Fruit fly (Drosophila melanogaster): ENCODE measurements around the gene CG6244.

The CG6244 gene

DNA sequence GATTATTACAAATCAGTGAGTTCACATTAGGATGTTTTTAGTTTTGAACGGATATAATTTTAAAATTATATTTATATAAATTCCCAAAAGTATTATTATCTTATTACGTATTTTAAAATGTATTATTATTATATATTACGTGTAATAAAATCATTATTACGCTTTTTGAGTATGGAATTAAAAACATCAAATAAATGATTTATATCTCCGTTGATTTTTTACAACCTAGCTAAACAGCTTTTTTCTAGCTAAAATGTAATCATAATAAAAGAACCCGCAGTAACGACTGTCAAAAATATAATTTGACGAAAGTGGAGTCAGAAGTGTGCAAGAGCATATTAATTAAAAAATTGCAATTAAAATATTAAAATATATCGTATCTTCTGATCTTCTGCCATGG is at the start of gene CG6244:
Gene CG6244, plus strand, starts transcription at position 301 of the 400 bp plus-strand sequence.
- TF ChIP-seq Hr96 (GFP tag; optimal IDR thresholded peaks at IDR 0.05) (no peak), Clk (GFP tag; optimal IDR thresholded peaks at IDR 0.05) (no peak), toe (GFP tag; optimal IDR thresholded peaks at IDR 0.05) (no peak), CG1620 (GFP tag; optimal IDR thresholded peaks at IDR 0.05) (no peak)

DNA sequence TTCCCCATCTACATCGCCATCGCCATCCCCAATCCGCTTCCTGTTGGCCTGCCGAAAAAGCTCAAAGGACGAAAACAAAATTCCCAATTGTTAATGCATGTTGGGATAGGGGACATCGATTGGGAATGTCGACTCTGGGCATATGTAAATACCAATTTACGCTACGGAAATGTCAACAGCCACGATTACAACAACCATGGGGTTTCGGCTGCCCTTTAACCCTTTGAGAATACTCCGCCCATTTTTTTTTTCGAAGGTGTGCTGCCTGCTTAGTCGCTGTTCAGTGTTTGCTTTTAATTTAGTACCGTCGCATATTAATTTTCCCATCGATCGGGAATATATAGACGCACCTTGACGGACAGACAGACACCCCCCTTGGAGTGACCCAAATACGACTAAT is 49.5 kb upstream of the CG6244 start:
- TF ChIP-seq pad (GFP tag; optimal IDR thresholded peaks at IDR 0.05) (no peak), toe (GFP tag; optimal IDR thresholded peaks at IDR 0.05) (no peak), Clk (GFP tag; optimal IDR thresholded peaks at IDR 0.05) (no peak), Hr96 (GFP tag; optimal IDR thresholded peaks at IDR 0.05) (no peak), CG33017 (tag; optimal IDR thresholded peaks at IDR 0.05) (no peak), cnc (optimal IDR thresholded peaks at IDR 0.05) (no peak), tj (GFP tag; optimal IDR thresholded peaks at IDR 0.05) (no peak)

DNA sequence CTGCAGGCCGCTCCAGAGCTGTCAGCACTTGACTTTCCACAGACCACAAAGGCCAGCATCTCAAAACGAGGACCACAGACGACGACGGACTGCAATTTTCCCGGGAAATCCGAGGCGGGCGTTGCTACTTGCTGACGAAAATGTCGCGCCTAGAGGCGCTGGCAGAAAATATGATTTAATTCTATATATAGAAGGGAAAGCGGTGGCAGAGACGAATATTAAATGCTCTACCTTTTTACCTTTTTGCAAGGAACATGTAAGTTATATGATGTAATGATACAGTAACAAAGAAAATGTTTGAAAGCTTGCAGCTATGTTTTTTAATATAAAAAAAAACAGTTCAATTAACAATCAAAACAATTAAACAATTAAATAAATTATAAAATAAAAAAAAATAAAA is 47.7 kb upstream of the CG6244 start:
- TF ChIP-seq Mnt (GFP tag; optimal IDR thresholded peaks at IDR 0.05), result no peak
- no peak for TF ChIP-seq pad (GFP tag; optimal IDR thresholded peaks at IDR 0.05)
- no peak for TF ChIP-seq cic (GFP tag; optimal IDR thresholded peaks at IDR 0.05)
- no peak for TF ChIP-seq Crg-1 (GFP tag; optimal IDR thresholded peaks at IDR 0.05)
- no peak for TF ChIP-seq Clk (GFP tag; optimal IDR thresholded peaks at IDR 0.05)
- no peak for TF ChIP-seq CG7101 (tag; optimal IDR thresholded peaks at IDR 0.05)
- no peak for TF ChIP-seq CG33017 (tag; optimal IDR thresholded peaks at IDR 0.05)
- TF ChIP-seq CG11617 (GFP tag; optimal IDR thresholded peaks at IDR 0.05), result no peak
- no peak for TF ChIP-seq CG7045 (GFP tag; optimal IDR thresholded peaks at IDR 0.05)
- TF ChIP-seq Hr96 (GFP tag; optimal IDR thresholded peaks at IDR 0.05), result no peak

DNA sequence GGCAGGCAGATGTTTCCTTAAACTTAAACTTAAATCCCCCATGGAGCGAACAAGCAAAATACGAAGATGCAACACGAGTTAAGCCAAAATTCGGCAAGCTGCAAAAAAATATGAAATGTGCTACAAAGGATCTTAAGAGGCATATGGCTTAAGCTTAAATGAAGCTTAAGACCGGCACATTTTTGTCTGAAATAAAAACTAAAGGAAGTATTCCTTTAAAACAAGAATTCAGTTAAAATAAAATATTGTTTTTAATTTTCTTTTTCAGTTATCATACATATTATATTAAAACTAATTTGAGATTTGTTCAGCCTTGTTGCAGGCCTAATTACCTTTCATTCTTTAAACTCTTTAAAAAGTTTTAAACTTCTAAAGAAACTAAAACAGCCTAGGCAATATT is 46.2 kb upstream of the CG6244 start:
- no peak for TF ChIP-seq tj (GFP tag; optimal IDR thresholded peaks at IDR 0.05)
- TF ChIP-seq cnc (optimal IDR thresholded peaks at IDR 0.05), result no peak
- TF ChIP-seq toe (GFP tag; optimal IDR thresholded peaks at IDR 0.05), result no peak
- TF ChIP-seq CG14711 (tag; optimal IDR thresholded peaks at IDR 0.05), result no peak
- TF ChIP-seq Mnt (GFP tag; optimal IDR thresholded peaks at IDR 0.05), result no peak
- TF ChIP-seq bab1 (GFP tag; optimal IDR thresholded peaks at IDR 0.05), result no peak
- TF ChIP-seq Hr96 (GFP tag; optimal IDR thresholded peaks at IDR 0.05), result no peak
- TF ChIP-seq CG1620 (GFP tag; optimal IDR thresholded peaks at IDR 0.05), result no peak
- TF ChIP-seq pad (GFP tag; optimal IDR thresholded peaks at IDR 0.05), result no peak

DNA sequence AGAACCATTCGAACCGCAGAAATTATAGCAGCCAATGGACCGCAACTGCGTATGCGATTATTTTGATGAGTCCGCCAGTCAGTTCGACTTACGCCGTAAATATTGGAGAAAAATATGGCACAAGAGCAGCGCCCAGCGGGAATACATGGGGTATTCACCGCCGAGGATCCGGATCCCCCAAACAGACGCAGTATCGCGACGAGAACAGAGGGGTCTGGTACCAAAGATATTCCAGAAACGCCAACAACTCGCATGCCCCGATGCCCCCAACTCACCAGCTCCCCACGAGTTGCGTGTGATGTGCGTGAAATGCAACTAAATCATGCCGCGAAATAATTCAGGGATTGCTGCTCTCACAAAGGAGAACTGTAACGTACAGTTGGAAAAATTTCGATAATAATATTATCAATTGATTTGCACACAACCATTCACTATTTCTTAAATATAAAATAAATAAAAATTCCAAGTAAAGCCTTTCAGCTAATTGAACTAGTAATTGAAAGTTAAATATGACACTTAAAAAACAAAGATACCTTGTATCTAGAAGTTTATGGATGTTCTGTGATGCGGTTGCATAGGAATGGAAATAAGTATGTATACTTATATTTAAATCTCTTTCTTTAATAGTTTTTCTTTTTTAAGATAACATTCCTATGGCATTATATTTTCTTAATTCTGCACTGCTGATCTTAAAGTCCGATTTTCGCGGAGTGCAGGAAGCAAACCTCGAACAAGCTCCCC is 45.5 kb upstream of the CG6244 start:
- no peak for TF ChIP-seq CG12768 (GFP tag; optimal IDR thresholded peaks at IDR 0.05)
- TF ChIP-seq toe (GFP tag; optimal IDR thresholded peaks at IDR 0.05), result no peak
- TF ChIP-seq Clk (GFP tag; optimal IDR thresholded peaks at IDR 0.05), result no peak

DNA sequence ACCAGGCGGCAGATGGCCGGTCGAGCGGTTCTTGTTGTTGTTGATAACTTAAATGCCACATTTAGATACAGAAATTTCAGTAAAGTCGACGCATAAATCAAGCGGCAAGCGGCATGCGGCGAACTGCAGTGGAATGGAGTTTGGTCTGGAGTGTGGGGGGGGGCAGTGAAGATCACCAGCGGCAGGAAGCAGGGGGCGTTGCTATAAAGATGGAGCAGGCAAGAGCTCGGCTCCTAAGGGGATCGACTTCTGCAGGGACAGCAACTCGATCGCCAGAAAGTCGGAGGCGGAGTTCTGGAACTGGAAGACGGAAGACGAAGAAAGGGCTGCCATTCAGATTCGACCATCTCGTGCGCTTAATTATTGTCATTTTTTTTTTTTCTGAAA is 44.9 kb upstream of the CG6244 start:
- no peak for TF ChIP-seq Crg-1 (GFP tag; optimal IDR thresholded peaks at IDR 0.05)
- no peak for TF ChIP-seq CG7101 (tag; optimal IDR thresholded peaks at IDR 0.05)
- TF ChIP-seq cic (GFP tag; optimal IDR thresholded peaks at IDR 0.05), result no peak
- TF ChIP-seq kay (GFP tag; ENCODE audit: borderline replicate concordance), result no peak
- TF ChIP-seq Clk (GFP tag; optimal IDR thresholded peaks at IDR 0.05), result no peak
- no peak for TF ChIP-seq cnc (optimal IDR thresholded peaks at IDR 0.05)
- TF ChIP-seq CG7045 (GFP tag; optimal IDR thresholded peaks at IDR 0.05), result no peak
- no peak for TF ChIP-seq CG5204 (GFP tag; optimal IDR thresholded peaks at IDR 0.05)
- no peak for TF ChIP-seq CG12768 (GFP tag; optimal IDR thresholded peaks at IDR 0.05)
- TF ChIP-seq ovo (GFP tag; optimal IDR thresholded peaks at IDR 0.05), result no peak
- no peak for TF ChIP-seq CG33017 (tag; optimal IDR thresholded peaks at IDR 0.05)

DNA sequence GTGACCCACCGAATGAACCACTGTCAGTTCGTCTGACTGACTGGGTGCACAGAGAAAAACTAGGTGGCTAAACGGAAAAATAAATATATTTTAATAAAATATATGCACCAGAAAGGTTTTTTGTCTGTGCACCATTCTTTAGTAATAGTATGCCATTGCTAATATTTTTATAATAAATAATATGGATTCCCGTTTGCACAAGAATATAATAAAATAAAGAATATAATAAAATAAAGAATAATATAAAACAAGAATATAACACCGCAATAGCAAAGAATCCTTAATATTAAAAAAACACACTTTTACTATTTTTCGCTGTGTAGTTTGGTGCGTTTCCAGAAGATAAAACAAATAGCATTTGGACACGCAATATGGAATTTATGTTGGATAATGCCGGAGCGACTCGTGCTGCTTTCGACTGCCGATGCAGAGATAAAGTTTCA is 39.2 kb upstream of the CG6244 start:
- no peak for TF ChIP-seq toe (GFP tag; optimal IDR thresholded peaks at IDR 0.05)
- TF ChIP-seq pad (GFP tag; optimal IDR thresholded peaks at IDR 0.05), result no peak
- TF ChIP-seq kay (GFP tag; ENCODE audit: borderline replicate concordance), result no peak
- TF ChIP-seq CG33017 (tag; optimal IDR thresholded peaks at IDR 0.05), result no peak
- TF ChIP-seq CG7045 (GFP tag; optimal IDR thresholded peaks at IDR 0.05), result no peak
- no peak for TF ChIP-seq CG14711 (tag; optimal IDR thresholded peaks at IDR 0.05)

DNA sequence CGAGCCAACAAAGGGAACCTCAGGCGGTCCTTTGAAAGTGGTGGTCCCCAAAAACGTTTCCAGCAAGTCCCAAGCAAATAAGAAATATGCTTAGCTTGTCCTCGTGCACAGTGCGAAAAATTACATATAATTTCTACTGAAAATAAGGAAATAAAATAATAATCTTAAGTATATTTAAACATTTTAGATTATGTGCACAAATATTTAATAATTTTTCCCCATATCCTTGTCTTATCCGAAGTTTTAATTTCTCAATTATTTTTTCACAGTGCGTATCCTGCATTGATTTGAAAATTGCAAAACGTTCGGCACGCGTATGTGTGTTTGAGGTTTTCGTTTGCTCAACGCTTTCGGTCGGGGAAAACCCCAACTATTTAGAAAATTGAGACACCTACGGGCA is 36.6 kb upstream of the CG6244 start:
- no peak for TF ChIP-seq CG33017 (tag; optimal IDR thresholded peaks at IDR 0.05)
- TF ChIP-seq CG7045 (GFP tag; optimal IDR thresholded peaks at IDR 0.05), result no peak
- TF ChIP-seq tj (GFP tag; optimal IDR thresholded peaks at IDR 0.05), result no peak
- TF ChIP-seq CG11617 (GFP tag; optimal IDR thresholded peaks at IDR 0.05), result no peak
- no peak for TF ChIP-seq Hr96 (GFP tag; optimal IDR thresholded peaks at IDR 0.05)
- TF ChIP-seq cic (GFP tag; optimal IDR thresholded peaks at IDR 0.05), result no peak
- no peak for TF ChIP-seq pad (GFP tag; optimal IDR thresholded peaks at IDR 0.05)
- TF ChIP-seq CG1620 (GFP tag; optimal IDR thresholded peaks at IDR 0.05), result no peak
- no peak for TF ChIP-seq kay (GFP tag; ENCODE audit: borderline replicate concordance)
